Worm (Caenorhabditis elegans) whole organism, mixed stage, embryonic: ENCODE results near the gene T05C1.1.

Source experiments
- bed-3 ChIP-seq: fragments of 200-800 bp; sonication (Bioruptor generic); optimal IDR thresholded peaks from 3 replicates; lab custom pipeline; 2018; ENCODE audit warnings: mild to moderate bottlenecking, missing genetic modification characterization, moderate library complexity, missing compliant biosample characterization
- blmp-1 ChIP-seq: fragments of 150-350 bp; optimal IDR thresholded peaks from 2 replicates; lab custom pipeline; 2014; ENCODE audit warnings: missing biosample characterization, missing genetic modification characterization
- ceh-83 ChIP-seq: fragments of 200-800 bp; sonication (Bioruptor generic); optimal IDR thresholded peaks from 2 replicates; lab custom pipeline; 2018; ENCODE audit warnings: mild to moderate bottlenecking, missing genetic modification characterization, missing compliant biosample characterization
- elt-3 ChIP-seq: fragments of 150-350 bp; optimal IDR thresholded peaks from 2 replicates; lab custom pipeline; 2014; ENCODE audit warnings: missing biosample characterization, missing genetic modification characterization
- lin-13 ChIP-seq: fragments of 150-350 bp; optimal IDR thresholded peaks from 2 replicates; lab custom pipeline; 2014; ENCODE audit warnings: missing biosample characterization, missing genetic modification characterization
- lin-32 ChIP-seq: fragments of 200-800 bp; sonication (Bioruptor generic); optimal IDR thresholded peaks from 2 replicates; lab custom pipeline; 2018; ENCODE audit warnings: mild to moderate bottlenecking, missing genetic modification characterization, missing compliant biosample characterization
- lsy-2 ChIP-seq: fragments of 150-350 bp; optimal IDR thresholded peaks from 2 replicates; lab custom pipeline; 2014; ENCODE audit warnings: missing biosample characterization, missing genetic modification characterization
- mab-5 ChIP-seq: fragments of 150-350 bp; optimal IDR thresholded peaks from 2 replicates; lab custom pipeline; 2014; ENCODE audit warnings: missing biosample characterization, missing genetic modification characterization
- nhr-28 ChIP-seq: fragments of 150-350 bp; optimal IDR thresholded peaks from 2 replicates; lab custom pipeline; 2014; ENCODE audit warnings: missing biosample characterization, missing genetic modification characterization
- pha-4 ChIP-seq: fragments of 150-350 bp; optimal IDR thresholded peaks from 2 replicates; lab custom pipeline; 2018; ENCODE audit warnings: missing biosample characterization, missing genetic modification reagents, missing genetic modification characterization
- unc-39 ChIP-seq: fragments of 150-350 bp; optimal IDR thresholded peaks from 2 replicates; lab custom pipeline; 2014; ENCODE audit warnings: missing biosample characterization, missing genetic modification characterization
- ztf-11 ChIP-seq: fragments of 150-350 bp; optimal IDR thresholded peaks from 2 replicates; lab custom pipeline; 2014; ENCODE audit warnings: missing biosample characterization, missing genetic modification characterization

ce11 chrII:4511911-4512310 lies 33.5 kb downstream of the T05C1.1 start, which contains the start of gene cyp-23A1:
- TF ChIP-seq lsy-2 (tag; lab: Kevin White, UChicago) (no peak), lin-13 (no peak), bed-3 (GFP tag; lab: Kevin White, UChicago) (no peak), pha-4 (tag; lab: Kevin White, UChicago) (no peak), ztf-11 (no peak), mab-5 (tag; lab: Kevin White, UChicago) (no peak), nhr-28 (no peak), unc-39 (tag; lab: Kevin White, UChicago) (no peak), elt-3 (tag; lab: Kevin White, UChicago) (no peak), lin-32 (GFP tag; lab: Kevin White, UChicago) (no peak), blmp-1 (no peak), ceh-83 (GFP tag; lab: Kevin White, UChicago) (no peak)
